Worm (Caenorhabditis elegans): ENCODE results near the gene dpyd-1.

Gene dpyd-1

ce11 chrX:5485284-5485927 lies 17.7 kb downstream of the dpyd-1 start:
- TF ChIP-seq hmg-1.2 (GFP tag; IDR thresholded peaks at IDR 0.05) (peak; percentile 41; the same call in 1 of the 2 replicates), attf-6 (GFP tag; IDR thresholded peaks at IDR 0.05) (no peak), nhr-27 (tag; optimal IDR thresholded peaks at IDR 0.05) (no peak), tlf-1 (GFP tag; optimal IDR thresholded peaks at IDR 0.05) (no peak), ztf-18 (tag; optimal IDR thresholded peaks at IDR 0.05) (peak; percentile 54), nhr-90 (tag; optimal IDR thresholded peaks at IDR 0.05) (peak; percentile 60), let-607 (tag; optimal IDR thresholded peaks at IDR 0.05) (peak in 1 of 2 experiments; percentile 17), lsy-27 (tag; optimal IDR thresholded peaks at IDR 0.05; ENCODE audit: borderline replicate concordance, insufficient read depth) (peak; percentile 45), cebp-1 (GFP tag; IDR thresholded peaks at IDR 0.05) (no peak), cebp-1 (tag; optimal IDR thresholded peaks at IDR 0.05) (peak; percentile 33), T26A5.8 (tag; optimal IDR thresholded peaks at IDR 0.05) (no peak), lin-26 (GFP tag; IDR thresholded peaks at IDR 0.05) (peak; percentile 83), madf-8 (GFP tag; conservative IDR thresholded peaks at IDR 0.05) (no peak), chd-7 (tag; optimal IDR thresholded peaks at IDR 0.05) (no peak), snpc-1.3 (tag; optimal IDR thresholded peaks at IDR 0.05; ENCODE audit: insufficient read depth) (no peak), die-1 (tag; optimal IDR thresholded peaks at IDR 0.05) (peak; percentile 73), him-1 (tag; optimal IDR thresholded peaks at IDR 0.05) (peak; percentile 68), lin-54 (GFP tag; optimal IDR thresholded peaks at IDR 0.05) (peak; percentile 9), rpc-1 (optimal IDR thresholded peaks at IDR 0.05) (peak; percentile 77), rpc-1 (tag; optimal IDR thresholded peaks at IDR 0.05) (peak; percentile 87), dox-1 (GFP tag; IDR thresholded peaks at IDR 0.05) (peak; percentile 62), Y56A3A.18 (GFP tag; IDR thresholded peaks at IDR 0.05) (0 out of 2 replicates have a peak, but pooled peaks have one; percentile 22), D2030.7 (GFP tag; IDR thresholded peaks at IDR 0.05) (peak; percentile 73; the same call in 1 of the 2 replicates), ama-1 (optimal IDR thresholded peaks at IDR 0.05) (no peak), ama-1 (GFP tag; optimal IDR thresholded peaks at IDR 0.05) (no peak), snpc-3.4 (tag; optimal IDR thresholded peaks at IDR 0.05) (peak; percentile 63), ZK185.1 (tag; optimal IDR thresholded peaks at IDR 0.05; ENCODE audit: poor library complexity, severe bottlenecking) (peak; percentile 36), snpc-4 (GFP tag; optimal IDR thresholded peaks at IDR 0.05) (peak; percentile 15), snpc-4 (tag; optimal IDR thresholded peaks at IDR 0.05) (peak in 3 of 4 experiments; percentile 5 to 56 (median 6)), F37B4.10 (GFP tag; IDR thresholded peaks at IDR 0.05) (no peak), ceh-79 (tag; optimal IDR thresholded peaks at IDR 0.05) (no peak), pbrm-1 (GFP tag; IDR thresholded peaks at IDR 0.05) (peak; percentile 53), B0261.1 (tag; optimal IDR thresholded peaks at IDR 0.05) (peak; percentile 78), Y79H2A.3 (GFP tag; conservative IDR thresholded peaks at IDR 0.05) (no peak), hmg-20 (GFP tag; IDR thresholded peaks at IDR 0.05) (no peak), ztf-25 (GFP tag; IDR thresholded peaks at IDR 0.05) (0 out of 2 replicates have a peak, but pooled peaks have one; percentile 28), unc-62 (GFP tag; optimal IDR thresholded peaks at IDR 0.05) (no peak), athp-1 (tag; optimal IDR thresholded peaks at IDR 0.05) (no peak), mes-4 (tag; optimal IDR thresholded peaks at IDR 0.05) (no peak), tbp1 (GFP tag; optimal IDR thresholded peaks at IDR 0.05) (peak; percentile 85), rec-8 (tag; optimal IDR thresholded peaks at IDR 0.05) (peak in 1 of 2 experiments; percentile 13)

All from whole organism, young adult.